Worm (Caenorhabditis elegans) whole organism, late embryonic: ENCODE results near the gene gcn-2.

Experiments used
- C08G9.2 ChIP-seq: sonication (generic microtip); optimal IDR thresholded peaks from 2 replicates; lab custom pipeline; 2016; ENCODE audit warnings: mild to moderate bottlenecking, missing genetic modification characterization, moderate library complexity, missing compliant biosample characterization
- K02D7.2 ChIP-seq: sonication (generic microtip); optimal IDR thresholded peaks from 2 replicates; lab custom pipeline; 2017; ENCODE audit warnings: mild to moderate bottlenecking, missing genetic modification characterization, missing compliant biosample characterization
- K09A11.1 ChIP-seq: sonication (generic microtip); optimal IDR thresholded peaks from 2 replicates; lab custom pipeline; 2017; ENCODE audit warnings: antibody characterized with exemption, mild to moderate bottlenecking, missing genetic modification characterization, missing compliant biosample characterization; ENCODE audit not compliant: insufficient read depth
- ahr-1 ChIP-seq: sonication (generic microtip); optimal IDR thresholded peaks from 2 replicates; lab custom pipeline; 2016; ENCODE audit warnings: missing genetic modification characterization, missing compliant biosample characterization
- ama-1 ChIP-seq: fragments of 150-350 bp; optimal IDR thresholded peaks from 2 replicates; lab custom pipeline; 2014
- ceh-18 ChIP-seq: sonication (generic microtip); optimal IDR thresholded peaks from 2 replicates; lab custom pipeline; 2016; ENCODE audit warnings: missing genetic modification characterization, missing compliant biosample characterization
- ceh-19 ChIP-seq: fragments of 200-800 bp; sonication (Bioruptor generic); optimal IDR thresholded peaks from 2 replicates; lab custom pipeline; 2018; ENCODE audit warnings: mild to moderate bottlenecking, missing genetic modification characterization, missing compliant biosample characterization
- ceh-2 ChIP-seq: sonication (generic microtip); optimal IDR thresholded peaks from 2 replicates; lab custom pipeline; 2016; ENCODE audit warnings: missing genotype, missing genetic modification characterization, missing compliant biosample characterization
- ceh-22 ChIP-seq: sonication (generic microtip); optimal IDR thresholded peaks from 2 replicates; lab custom pipeline; 2017; ENCODE audit warnings: missing biosample characterization, missing genetic modification characterization
- ceh-30 ChIP-seq: fragments of 150-350 bp; optimal IDR thresholded peaks from 2 replicates; lab custom pipeline; 2014; ENCODE audit warnings: missing biosample characterization, missing genetic modification characterization
- ceh-31 ChIP-seq: sonication (generic microtip); optimal IDR thresholded peaks from 2 replicates; lab custom pipeline; 2016; ENCODE audit warnings: missing genetic modification characterization, missing compliant biosample characterization
- ceh-48 ChIP-seq: sonication (generic microtip); optimal IDR thresholded peaks from 2 replicates; lab custom pipeline; 2016; ENCODE audit warnings: missing genetic modification characterization, inconsistent platforms, missing compliant biosample characterization
- ceh-6 ChIP-seq: fragments of 200-800 bp; sonication (Bioruptor generic); optimal IDR thresholded peaks from 2 replicates; lab custom pipeline; 2018; ENCODE audit warnings: mild to moderate bottlenecking, missing genetic modification characterization, missing compliant biosample characterization
- ceh-9 ChIP-seq: sonication (generic microtip); optimal IDR thresholded peaks from 2 replicates; lab custom pipeline; 2016; ENCODE audit warnings: mild to moderate bottlenecking, missing genetic modification characterization, inconsistent platforms, missing compliant biosample characterization
- dve-1 ChIP-seq: sonication (generic microtip); optimal IDR thresholded peaks from 2 replicates; lab custom pipeline; 2017; ENCODE audit warnings: antibody characterized with exemption, mild to moderate bottlenecking, missing genetic modification characterization, missing compliant biosample characterization
- fax-1 ChIP-seq: sonication (generic microtip); optimal IDR thresholded peaks from 2 replicates; lab custom pipeline; 2016; ENCODE audit warnings: missing genotype, missing genetic modification characterization, missing compliant biosample characterization
- fkh-6 ChIP-seq: sonication (generic microtip); optimal IDR thresholded peaks from 2 replicates; lab custom pipeline; 2016; ENCODE audit warnings: missing genetic modification characterization, missing compliant biosample characterization
- gmeb-2 ChIP-seq: sonication (generic microtip); optimal IDR thresholded peaks from 2 replicates; lab custom pipeline; 2016; ENCODE audit warnings: missing genetic modification characterization, inconsistent platforms, missing compliant biosample characterization
- lim-6 ChIP-seq: sonication (generic microtip); optimal IDR thresholded peaks from 2 replicates; lab custom pipeline; 2016; ENCODE audit warnings: missing genetic modification characterization, missing compliant biosample characterization
- madf-2 ChIP-seq: sonication (generic microtip); optimal IDR thresholded peaks from 2 replicates; lab custom pipeline; 2017; ENCODE audit warnings: missing genetic modification characterization, missing compliant biosample characterization
- nhr-11 ChIP-seq: fragments of 150-350 bp; optimal IDR thresholded peaks from 2 replicates; lab custom pipeline; 2014; ENCODE audit warnings: missing biosample characterization, missing genetic modification characterization
- npax-4 ChIP-seq: sonication (generic microtip); optimal IDR thresholded peaks from 2 replicates; lab custom pipeline; 2016; ENCODE audit warnings: missing genetic modification characterization, missing compliant biosample characterization
- odd-2 ChIP-seq: sonication (generic microtip); optimal IDR thresholded peaks from 2 replicates; lab custom pipeline; 2017; ENCODE audit warnings: antibody characterized with exemption, mild to moderate bottlenecking, missing genetic modification characterization, missing compliant biosample characterization
- pag-3 ChIP-seq: sonication (generic microtip); optimal IDR thresholded peaks from 2 replicates; lab custom pipeline; 2016; ENCODE audit warnings: missing compliant biosample characterization, missing genetic modification characterization, borderline replicate concordance
- pat-9 ChIP-seq: fragments of 200-800 bp; sonication (Bioruptor generic); optimal IDR thresholded peaks from 2 replicates; lab custom pipeline; 2018; ENCODE audit warnings: mild to moderate bottlenecking, missing genetic modification characterization, moderate library complexity, missing compliant biosample characterization
- pax-1 ChIP-seq: fragments of 150-350 bp; optimal IDR thresholded peaks from 2 replicates; lab custom pipeline; 2014; ENCODE audit warnings: missing biosample characterization, missing genetic modification characterization
- ref-2 ChIP-seq: sonication (generic microtip); optimal IDR thresholded peaks from 2 replicates; lab custom pipeline; 2016; ENCODE audit warnings: missing genetic modification characterization, missing compliant biosample characterization
- sox-2 ChIP-seq: fragments of 200-800 bp; sonication (Bioruptor generic); IDR thresholded peaks from 2 replicates; pipeline ENCODE4 v1.3.6; 2022; ENCODE audit warnings: missing genetic modification reagents, missing genetic modification characterization, missing compliant biosample characterization
- sox-4 ChIP-seq: sonication (generic microtip); optimal IDR thresholded peaks from 2 replicates; lab custom pipeline; 2017; ENCODE audit warnings: mild to moderate bottlenecking, missing genetic modification characterization, inconsistent platforms, missing compliant biosample characterization
- unc-3 ChIP-seq, 2 experiments: fragments of 200-800 bp in 1 of 2; sonication (Bioruptor generic) in 1 of 2; sonication (generic microtip) in 1 of 2; conservative IDR thresholded peaks in 1 of 2; optimal IDR thresholded peaks in 1 of 2; 2 replicates each; pipeline versions ENCODE4 v1.3.6 to Lab custom; 2016 to 2022; ENCODE audit warnings: missing compliant biosample characterization in 2 of 2, missing genetic modification characterization in 2 of 2, missing genetic modification reagents in 1 of 2
- unc-42 ChIP-seq: sonication (generic microtip); optimal IDR thresholded peaks from 2 replicates; lab custom pipeline; 2016; ENCODE audit warnings: missing genotype, missing genetic modification characterization, missing compliant biosample characterization
- unc-55 ChIP-seq: sonication (generic microtip); optimal IDR thresholded peaks from 2 replicates; lab custom pipeline; 2017; ENCODE audit warnings: missing biosample characterization, missing genetic modification reagents, missing genetic modification characterization
- unc-86 ChIP-seq: sonication (generic microtip); optimal IDR thresholded peaks from 2 replicates; lab custom pipeline; 2016; ENCODE audit warnings: missing genetic modification characterization, missing compliant biosample characterization

Gene gcn-2

ce11 chrII:13053443-13053842 is 30.5 kb upstream of the gcn-2 start:
- TF ChIP-seq K02D7.2 (tag; lab: Kevin White, UChicago) (no peak), npax-4 (tag; lab: Kevin White, UChicago) (no peak), lim-6 (tag; lab: Kevin White, UChicago) (no peak), dve-1 (tag; lab: Kevin White, UChicago) (no peak), ceh-2 (tag; lab: Kevin White, UChicago) (no peak), ceh-31 (tag; lab: Kevin White, UChicago) (no peak), ceh-6 (no peak), unc-55 (GFP tag; lab: Kevin White, UChicago) (no peak), ceh-9 (tag; lab: Kevin White, UChicago) (no peak)

- TF ChIP-seq ceh-19 (GFP tag; lab: Kevin White, UChicago) (peak; percentile 24), pat-9 (tag; lab: Kevin White, UChicago) (peak; percentile 31), pax-1 (tag; lab: Kevin White, UChicago) (no peak)
These were observed 27.4 kb upstream of the gcn-2 start, which contains the start of gene zyx-1 for ce11 chrII:13056580-13056979. zyx-1 (plus strand) TSS chrII:13056910.

- no peak for TF ChIP-seq pat-9 (tag; lab: Kevin White, UChicago)
- no peak for TF ChIP-seq unc-3 (GFP tag; conservative IDR thresholded peaks at IDR 0.05; lab: Robert Waterston, UW)
- no peak for TF ChIP-seq unc-3 (tag; optimal IDR thresholded peaks at IDR 0.05; lab: Kevin White, UChicago)
- no peak for TF ChIP-seq ceh-30 (tag; lab: Kevin White, UChicago)
- TF ChIP-seq sox-4 (tag; lab: Kevin White, UChicago): no peak
- no peak for TF ChIP-seq pag-3 (tag; lab: Kevin White, UChicago)
- TF ChIP-seq ceh-22 (tag; lab: Kevin White, UChicago): no peak
- TF ChIP-seq ceh-2 (tag; lab: Kevin White, UChicago): no peak
- TF ChIP-seq nhr-11 (tag; lab: Kevin White, UChicago): no peak
These were observed 24.8 kb upstream of the gcn-2 start for ce11 chrII:13059196-13059595.

ce11 chrII:13065251-13065650 is 18.7 kb upstream of the gcn-2 start:
- no peak for TF ChIP-seq fax-1 (tag; lab: Kevin White, UChicago)
- TF ChIP-seq ceh-18 (tag; lab: Kevin White, UChicago): peak; percentile 21
- TF ChIP-seq fkh-6: no peak
- no peak for TF ChIP-seq gmeb-2 (tag; lab: Kevin White, UChicago)
- peak; percentile 37 for TF ChIP-seq unc-55 (GFP tag; lab: Kevin White, UChicago)

ce11 chrII:13066777-13067290 is 17.1 kb upstream of the gcn-2 start:
- TF ChIP-seq ceh-31 (tag; lab: Kevin White, UChicago): peak; percentile 5
- peak; percentile 47 for TF ChIP-seq ceh-18 (tag; lab: Kevin White, UChicago)
- no peak for TF ChIP-seq unc-86

ce11 chrII:13073102-13073501 is 10.9 kb upstream of the gcn-2 start, which contains the start of gene F42G4.5:
F42G4.5 (plus strand) TSS chrII:13073480.
- TF ChIP-seq ref-2: no peak
- no peak for TF ChIP-seq sox-2 (GFP tag; lab: Robert Waterston, UW)
- no peak for TF ChIP-seq madf-2 (tag; lab: Kevin White, UChicago)
- TF ChIP-seq unc-42: no peak
- TF ChIP-seq ceh-48 (tag; lab: Kevin White, UChicago): no peak
- TF ChIP-seq ceh-31 (tag; lab: Kevin White, UChicago): no peak

ce11 chrII:13073742-13074141 is 10.2 kb upstream of the gcn-2 start:
- TF ChIP-seq ahr-1 (no peak), dve-1 (tag; lab: Kevin White, UChicago) (no peak), pag-3 (tag; lab: Kevin White, UChicago) (no peak), odd-2 (tag; lab: Kevin White, UChicago) (no peak), unc-42 (no peak), unc-3 (GFP tag; conservative IDR thresholded peaks at IDR 0.05; lab: Robert Waterston, UW) (no peak), unc-3 (tag; optimal IDR thresholded peaks at IDR 0.05; lab: Kevin White, UChicago) (no peak), C08G9.2 (tag; lab: Kevin White, UChicago) (no peak), ama-1 (lab: Kevin White, UChicago) (no peak), ceh-6 (no peak), K09A11.1 (no peak)
